Worm (Caenorhabditis elegans): ENCODE results near the gene col-44.

Gene col-44

DNA sequence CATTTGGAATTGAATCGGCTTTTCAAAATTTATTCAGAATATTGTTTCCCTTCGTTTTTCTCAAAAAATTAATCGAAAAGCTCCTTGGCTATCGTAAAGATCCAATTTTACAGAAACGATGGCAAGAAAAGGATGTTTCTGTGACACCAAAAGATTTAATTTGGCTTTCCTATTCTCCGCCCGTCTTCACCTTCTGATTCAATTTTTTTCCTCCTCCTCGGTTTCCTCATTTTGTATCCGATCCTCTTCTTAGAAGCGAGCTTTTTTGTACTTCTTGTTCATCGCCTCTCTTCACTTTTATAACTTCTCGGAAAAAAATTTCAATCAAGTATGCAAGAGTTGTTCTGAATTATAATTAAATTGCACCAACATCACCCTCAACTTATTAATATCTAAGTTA is 18.8 kb downstream of the col-44 start (continued):
- no peak for TF ChIP-seq fkh-3 (tag; optimal IDR thresholded peaks at IDR 0.05)

DNA sequence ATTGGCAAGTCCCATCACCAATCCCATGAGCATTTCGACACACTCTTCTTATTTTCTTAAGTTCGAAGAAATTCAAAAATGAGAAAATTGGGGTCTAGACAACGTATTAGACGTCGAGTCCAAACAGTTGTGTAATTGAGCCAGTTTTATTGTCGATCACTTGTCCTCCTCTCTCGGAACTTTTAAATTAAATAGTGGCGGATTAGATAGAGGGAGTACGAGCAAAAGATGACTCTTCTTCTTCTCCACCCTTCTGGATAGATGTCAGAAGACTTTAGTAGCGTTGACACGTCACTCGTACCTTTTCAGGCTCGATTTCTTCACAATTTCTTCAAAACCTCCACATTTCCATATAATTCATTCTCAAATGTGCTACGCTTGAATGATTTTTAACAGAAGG is 23.9 kb downstream of the col-44 start:
- TF ChIP-seq attf-5 (GFP tag; optimal IDR thresholded peaks at IDR 0.05) (no peak), B0019.2 (GFP tag; conservative IDR thresholded peaks at IDR 0.05) (no peak), lin-35 (GFP tag; optimal IDR thresholded peaks at IDR 0.05) (no peak), dox-1 (GFP tag; IDR thresholded peaks at IDR 0.05) (no peak), efl-1 (GFP tag; optimal IDR thresholded peaks at IDR 0.05) (no peak), bed-1 (GFP tag; IDR thresholded peaks at IDR 0.05) (no peak), F52B5.7 (tag; optimal IDR thresholded peaks at IDR 0.05) (no peak), F57C9.4 (tag; optimal IDR thresholded peaks at IDR 0.05) (no peak)

DNA sequence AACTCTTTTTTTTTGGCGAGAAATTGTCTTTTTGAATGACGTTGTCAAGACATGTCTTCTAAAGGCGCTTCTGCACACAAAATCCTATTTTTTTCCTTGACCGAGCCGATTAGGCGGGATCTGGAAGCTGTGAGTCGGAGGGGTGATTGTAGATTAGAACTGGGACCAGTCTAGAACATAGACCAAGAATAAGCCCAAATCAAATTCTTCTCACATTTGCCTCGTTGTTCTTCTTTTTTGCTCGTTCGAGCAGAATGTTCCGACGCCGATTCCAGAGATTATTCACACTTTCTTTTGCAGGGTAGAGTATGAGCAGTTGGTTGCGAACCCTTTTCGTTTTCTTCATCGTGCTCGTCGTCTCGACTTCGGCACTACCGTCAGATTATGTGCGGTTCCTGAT is 27.3 kb downstream of the col-44 start, which contains the start of gene nlp-53:
Gene nlp-53, plus strand, starts transcription at position 301 of the 400 bp plus-strand sequence.
- TF ChIP-seq F52B5.7 (tag; optimal IDR thresholded peaks at IDR 0.05) (no peak), pbrm-1 (GFP tag; IDR thresholded peaks at IDR 0.05) (no peak), nhr-27 (tag; optimal IDR thresholded peaks at IDR 0.05) (no peak), ceh-79 (tag; optimal IDR thresholded peaks at IDR 0.05) (no peak), Y53G8AR.9 (GFP tag; conservative IDR thresholded peaks at IDR 0.05) (no peak), chd-7 (tag; optimal IDR thresholded peaks at IDR 0.05) (no peak), Y79H2A.3 (GFP tag; conservative IDR thresholded peaks at IDR 0.05) (no peak), F57A8.1 (GFP tag; optimal IDR thresholded peaks at IDR 0.05) (no peak), Y67H2A.10 (GFP tag; conservative IDR thresholded peaks at IDR 0.05) (no peak), ceh-40 (GFP tag; IDR thresholded peaks at IDR 0.05) (no peak), F37B4.10 (GFP tag; IDR thresholded peaks at IDR 0.05) (no peak), lin-54 (GFP tag; optimal IDR thresholded peaks at IDR 0.05) (no peak), aptf-2 (GFP tag; conservative IDR thresholded peaks at IDR 0.05) (no peak), Y53F4B.3 (GFP tag; IDR thresholded peaks at IDR 0.05) (no peak), F49E8.2 (tag; optimal IDR thresholded peaks at IDR 0.05; ENCODE audit: insufficient read depth) (no peak), tlf-1 (GFP tag; optimal IDR thresholded peaks at IDR 0.05) (no peak), snpc-1.3 (tag; optimal IDR thresholded peaks at IDR 0.05; ENCODE audit: insufficient read depth) (no peak), ztf-26 (tag; optimal IDR thresholded peaks at IDR 0.05) (no peak)

DNA sequence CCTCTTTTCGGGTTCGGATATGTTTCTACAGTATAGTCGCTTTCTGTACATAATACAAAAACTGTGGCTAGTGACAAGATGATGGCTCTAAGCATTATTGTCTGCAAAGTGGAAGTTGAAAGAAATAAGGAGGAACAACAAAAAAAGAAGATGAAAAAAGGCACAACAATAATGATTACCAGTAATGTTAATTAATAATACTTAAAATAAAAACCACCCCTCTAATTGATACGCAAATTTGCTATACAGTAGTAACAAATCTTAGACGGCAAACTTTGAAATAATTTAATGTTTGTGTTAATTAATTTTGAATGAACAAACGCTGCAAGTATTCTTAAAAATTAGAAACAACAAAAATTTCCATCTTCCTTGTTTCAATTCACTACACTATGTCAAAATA is 30.4 kb downstream of the col-44 start, which contains the start of gene Y12A6A.1:
Gene Y12A6A.1, minus strand, starts transcription at position 101 of the 400 bp plus-strand sequence.
- TF ChIP-seq lin-35 (GFP tag; optimal IDR thresholded peaks at IDR 0.05) (no peak), nhr-120 (GFP tag; IDR thresholded peaks at IDR 0.05) (no peak), cebp-1 (GFP tag; IDR thresholded peaks at IDR 0.05) (no peak), cebp-1 (tag; optimal IDR thresholded peaks at IDR 0.05) (no peak), dox-1 (GFP tag; IDR thresholded peaks at IDR 0.05) (no peak), ztf-18 (tag; optimal IDR thresholded peaks at IDR 0.05) (no peak), Y53F4B.3 (GFP tag; IDR thresholded peaks at IDR 0.05) (no peak), F57C9.4 (tag; optimal IDR thresholded peaks at IDR 0.05) (no peak), B0336.3 (GFP tag; IDR thresholded peaks at IDR 0.05) (no peak)

DNA sequence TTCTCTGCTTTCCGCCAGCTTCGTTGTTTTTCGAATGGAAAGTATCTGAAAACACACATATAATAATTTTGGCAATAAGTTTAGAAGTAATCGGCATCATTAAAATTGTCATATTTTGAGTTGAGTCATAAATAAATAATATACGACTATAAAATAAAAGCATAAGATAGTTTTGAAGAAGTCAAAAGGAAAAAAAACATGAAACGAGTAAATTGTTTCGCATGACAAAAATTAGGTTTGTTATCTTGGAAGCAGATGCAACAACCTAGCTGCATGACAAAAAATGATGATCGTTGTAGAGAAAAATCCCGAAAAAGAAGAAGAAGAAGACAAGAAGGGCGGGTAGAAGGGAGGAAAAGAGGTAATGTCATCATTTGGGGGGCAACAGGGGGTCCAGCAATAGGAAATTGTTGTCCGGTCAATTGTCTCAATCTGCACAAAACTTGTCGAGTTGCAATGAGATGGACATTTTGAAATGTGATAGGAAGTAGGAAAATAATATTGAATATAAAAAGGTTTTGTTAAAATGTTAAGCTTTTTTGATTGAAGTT is 39.9 kb downstream of the col-44 start, which contains the start of gene nlg-1:
Gene nlg-1, minus strand, starts transcription at position 51 of the 551 bp plus-strand sequence.
- TF ChIP-seq athp-1 (tag; optimal IDR thresholded peaks at IDR 0.05) = no peak
- no peak for TF ChIP-seq ama-1 (optimal IDR thresholded peaks at IDR 0.05)
- no peak for TF ChIP-seq ama-1 (GFP tag; optimal IDR thresholded peaks at IDR 0.05)
- TF ChIP-seq xnd-1 (tag; optimal IDR thresholded peaks at IDR 0.05) = no peak
- no peak for TF ChIP-seq D2030.7 (GFP tag; IDR thresholded peaks at IDR 0.05)
- no peak for TF ChIP-seq cebp-1 (GFP tag; IDR thresholded peaks at IDR 0.05)
- TF ChIP-seq cebp-1 (tag; optimal IDR thresholded peaks at IDR 0.05) = no peak
- TF ChIP-seq nhr-90 (tag; optimal IDR thresholded peaks at IDR 0.05) = no peak
- no peak for TF ChIP-seq Y53G8AR.9 (GFP tag; conservative IDR thresholded peaks at IDR 0.05)
- TF ChIP-seq nhr-27 (tag; optimal IDR thresholded peaks at IDR 0.05) = no peak
- TF ChIP-seq F23B12.7 (tag; optimal IDR thresholded peaks at IDR 0.05; ENCODE audit: insufficient read depth) = no peak
